Worm (Caenorhabditis elegans): Measurements from ENCODE around the gene wrt-10.

The wrt-10 gene

ce11 chrII:7505005-7505404, 29.4 kb downstream of the wrt-10 start, which contains the start of gene C28F5.1:
C28F5.1 (plus strand) TSS chrII:7505305.
- TF ChIP-seq nhr-179 (tag; optimal IDR thresholded peaks at IDR 0.05) (no peak), lsl-1 (GFP tag; optimal IDR thresholded peaks at IDR 0.05) (no peak), ztf-3 (GFP tag; optimal IDR thresholded peaks at IDR 0.05) (no peak), Y79H2A.3 (GFP tag; conservative IDR thresholded peaks at IDR 0.05) (no peak), hmg-1.2 (GFP tag; IDR thresholded peaks at IDR 0.05) (no peak), hsf-1 (GFP tag; IDR thresholded peaks at IDR 0.05) (no peak), ztf-6 (GFP tag; IDR thresholded peaks at IDR 0.05) (no peak), F52B5.7 (tag; optimal IDR thresholded peaks at IDR 0.05) (no peak)

- TF ChIP-seq F57A8.1 (GFP tag; optimal IDR thresholded peaks at IDR 0.05) (no peak), ama-1 (optimal IDR thresholded peaks at IDR 0.05) (no peak), ama-1 (GFP tag; optimal IDR thresholded peaks at IDR 0.05) (no peak), dox-1 (GFP tag; IDR thresholded peaks at IDR 0.05) (no peak), unc-62 (GFP tag; optimal IDR thresholded peaks at IDR 0.05) (no peak), nfya-1 (tag; optimal IDR thresholded peaks at IDR 0.05; ENCODE audit: borderline replicate concordance, insufficient read depth) (no peak), rec-8 (tag; optimal IDR thresholded peaks at IDR 0.05) (no peak), aptf-2 (GFP tag; conservative IDR thresholded peaks at IDR 0.05) (no peak), cebp-1 (GFP tag; IDR thresholded peaks at IDR 0.05) (no peak), cebp-1 (tag; optimal IDR thresholded peaks at IDR 0.05) (no peak), rcor-1 (GFP tag; IDR thresholded peaks at IDR 0.05) (no peak), attf-6 (GFP tag; IDR thresholded peaks at IDR 0.05) (no peak), C17E4.6 (GFP tag; IDR thresholded peaks at IDR 0.05) (no peak), akir-1 (GFP tag; optimal IDR thresholded peaks at IDR 0.05) (no peak), D2030.7 (GFP tag; IDR thresholded peaks at IDR 0.05) (no peak), attf-5 (GFP tag; optimal IDR thresholded peaks at IDR 0.05) (no peak), sea-2 (GFP tag; IDR thresholded peaks at IDR 0.05) (no peak)
Observed at ce11 chrII:7499390-7499789, 35.0 kb downstream of the wrt-10 start, which contains the start of gene srab-14. srab-14 (minus strand) TSS chrII:7499490.

DNA sequence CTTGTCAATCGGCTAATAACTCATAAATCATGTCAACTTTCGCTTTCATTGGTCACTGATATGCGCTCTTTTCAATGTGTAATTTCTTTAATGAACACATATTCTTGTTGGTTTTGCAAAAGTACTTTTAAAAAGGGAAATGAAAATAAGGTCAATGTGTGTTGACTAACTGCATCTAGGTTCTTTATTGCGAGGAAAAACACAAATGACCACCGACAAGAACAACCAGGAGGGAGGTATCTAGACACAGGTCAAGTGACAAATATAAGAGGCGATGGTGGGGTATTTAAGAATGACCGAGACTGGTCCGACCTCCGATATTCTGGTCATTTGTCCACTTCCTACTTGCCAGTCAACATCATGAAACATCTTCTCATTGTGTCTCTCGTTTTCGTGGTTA, 38.3 kb downstream of the wrt-10 start, which contains the start of gene spi-1:
Gene spi-1, plus strand, starts transcription at position 178 of the 400 bp plus-strand sequence.
- TF ChIP-seq lsl-1 (GFP tag; optimal IDR thresholded peaks at IDR 0.05) (no peak), pbrm-1 (GFP tag; IDR thresholded peaks at IDR 0.05) (no peak), hlh-26 (GFP tag; conservative IDR thresholded peaks at IDR 0.05) (no peak), Y67H2A.10 (GFP tag; conservative IDR thresholded peaks at IDR 0.05) (no peak), lag-1 (GFP tag; IDR thresholded peaks at IDR 0.05) (no peak), F33H1.4 (GFP tag; IDR thresholded peaks at IDR 0.05) (no peak), nfya-1 (tag; optimal IDR thresholded peaks at IDR 0.05; ENCODE audit: borderline replicate concordance, insufficient read depth) (no peak), lin-54 (GFP tag; optimal IDR thresholded peaks at IDR 0.05) (no peak), egrh-3 (GFP tag; IDR thresholded peaks at IDR 0.05) (no peak), B0261.1 (tag; optimal IDR thresholded peaks at IDR 0.05) (no peak), nhr-90 (tag; optimal IDR thresholded peaks at IDR 0.05) (no peak), cebp-2 (GFP tag; IDR thresholded peaks at IDR 0.05) (no peak), mcd-1 (GFP tag; IDR thresholded peaks at IDR 0.05) (no peak)

- TF ChIP-seq ztf-18 (tag; optimal IDR thresholded peaks at IDR 0.05) (no peak), aptf-3 (GFP tag; IDR thresholded peaks at IDR 0.05) (no peak), dpff-1 (tag; optimal IDR thresholded peaks at IDR 0.05) (no peak), F37B4.10 (GFP tag; IDR thresholded peaks at IDR 0.05) (no peak), let-607 (tag; optimal IDR thresholded peaks at IDR 0.05) (no peak), B0019.2 (GFP tag; conservative IDR thresholded peaks at IDR 0.05) (no peak), ceh-40 (GFP tag; IDR thresholded peaks at IDR 0.05) (no peak), F49E8.2 (tag; optimal IDR thresholded peaks at IDR 0.05; ENCODE audit: insufficient read depth) (no peak), pha-4 (tag; optimal IDR thresholded peaks at IDR 0.05) (no peak), nhr-27 (tag; optimal IDR thresholded peaks at IDR 0.05) (no peak), B0261.1 (tag; optimal IDR thresholded peaks at IDR 0.05) (no peak), B0336.3 (GFP tag; IDR thresholded peaks at IDR 0.05) (no peak), rcor-1 (GFP tag; IDR thresholded peaks at IDR 0.05) (no peak)
Observed at ce11 chrII:7494155-7494554, 40.2 kb downstream of the wrt-10 start, which contains the start of gene R10H1.1. R10H1.1 (plus strand) TSS chrII:7494455.

All from whole organism, young adult.